Worm (Caenorhabditis elegans) whole organism, mixed stage, embryonic: Measurements from ENCODE around the gene Y38E10A.3.

Experiments used
- M03D4.4 ChIP-seq: sonication (generic microtip); optimal IDR thresholded peaks from 2 replicates; lab custom pipeline; 2017; ENCODE audit warnings: mild to moderate bottlenecking, missing genetic modification characterization, missing compliant biosample characterization
- bed-3 ChIP-seq: fragments of 200-800 bp; sonication (Bioruptor generic); optimal IDR thresholded peaks from 3 replicates; lab custom pipeline; 2018; ENCODE audit warnings: mild to moderate bottlenecking, missing genetic modification characterization, moderate library complexity, missing compliant biosample characterization
- blmp-1 ChIP-seq: fragments of 150-350 bp; optimal IDR thresholded peaks from 2 replicates; lab custom pipeline; 2014; ENCODE audit warnings: missing biosample characterization, missing genetic modification characterization
- ceh-39 ChIP-seq: fragments of 150-350 bp; optimal IDR thresholded peaks from 2 replicates; lab custom pipeline; 2014; ENCODE audit warnings: missing biosample characterization, missing genetic modification characterization
- ceh-43 ChIP-seq: fragments of 200-800 bp; sonication (Bioruptor generic); optimal IDR thresholded peaks from 2 replicates; lab custom pipeline; 2018; ENCODE audit warnings: mild to moderate bottlenecking, missing genetic modification characterization, moderate library complexity, missing compliant biosample characterization
- ceh-83 ChIP-seq: fragments of 200-800 bp; sonication (Bioruptor generic); optimal IDR thresholded peaks from 2 replicates; lab custom pipeline; 2018; ENCODE audit warnings: mild to moderate bottlenecking, missing genetic modification characterization, missing compliant biosample characterization
- cnd-1 ChIP-seq: fragments of 200-800 bp; sonication (Bioruptor generic); optimal IDR thresholded peaks from 2 replicates; lab custom pipeline; 2018; ENCODE audit warnings: mild to moderate bottlenecking, missing genetic modification characterization, missing compliant biosample characterization
- drap-1 ChIP-seq: fragments of 200-800 bp; sonication (Bioruptor generic); optimal IDR thresholded peaks from 3 replicates; lab custom pipeline; 2018; ENCODE audit warnings: mild to moderate bottlenecking, missing genetic modification characterization, missing compliant biosample characterization
- elt-1 ChIP-seq: sonication (generic microtip); optimal IDR thresholded peaks from 2 replicates; lab custom pipeline; 2017; ENCODE audit warnings: missing genetic modification characterization, mild to moderate bottlenecking, missing compliant biosample characterization, antibody characterized with exemption, moderate library complexity, borderline replicate concordance; ENCODE audit not compliant: insufficient read depth
- elt-3 ChIP-seq: fragments of 150-350 bp; optimal IDR thresholded peaks from 2 replicates; lab custom pipeline; 2014; ENCODE audit warnings: missing biosample characterization, missing genetic modification characterization
- flh-1 ChIP-seq: fragments of 200-800 bp; sonication (Bioruptor generic); optimal IDR thresholded peaks from 2 replicates; lab custom pipeline; 2018; ENCODE audit warnings: mild to moderate bottlenecking, missing genetic modification characterization, moderate library complexity, missing compliant biosample characterization
- ham-2 ChIP-seq: fragments of 200-800 bp; sonication (Bioruptor generic); optimal IDR thresholded peaks from 2 replicates; lab custom pipeline; 2018; ENCODE audit warnings: mild to moderate bottlenecking, missing genetic modification characterization, missing compliant biosample characterization
- hlh-1 ChIP-seq: fragments of 150-350 bp; optimal IDR thresholded peaks from 2 replicates; lab custom pipeline; 2014; ENCODE audit warnings: missing biosample characterization, missing genetic modification reagents, missing genetic modification characterization
- lin-32 ChIP-seq: fragments of 200-800 bp; sonication (Bioruptor generic); optimal IDR thresholded peaks from 2 replicates; lab custom pipeline; 2018; ENCODE audit warnings: mild to moderate bottlenecking, missing genetic modification characterization, missing compliant biosample characterization
- lsy-2 ChIP-seq: fragments of 150-350 bp; optimal IDR thresholded peaks from 2 replicates; lab custom pipeline; 2014; ENCODE audit warnings: missing biosample characterization, missing genetic modification characterization
- mab-5 ChIP-seq: fragments of 150-350 bp; optimal IDR thresholded peaks from 2 replicates; lab custom pipeline; 2014; ENCODE audit warnings: missing biosample characterization, missing genetic modification characterization
- mep-1 ChIP-seq: fragments of 150-350 bp; optimal IDR thresholded peaks from 2 replicates; lab custom pipeline; 2017; ENCODE audit warnings: missing biosample characterization, missing genetic modification reagents, missing genetic modification characterization, inconsistent platforms
- mls-2 ChIP-seq: sonication (generic microtip); optimal IDR thresholded peaks from 2 replicates; lab custom pipeline; 2016; ENCODE audit warnings: mild to moderate bottlenecking, missing genetic modification characterization, moderate library complexity, missing compliant biosample characterization
- nhr-12 ChIP-seq: fragments of 150-350 bp; optimal IDR thresholded peaks from 2 replicates; lab custom pipeline; 2014; ENCODE audit warnings: missing biosample characterization, missing genetic modification characterization
- nhr-2 ChIP-seq: fragments of 150-350 bp; optimal IDR thresholded peaks from 2 replicates; lab custom pipeline; 2014; ENCODE audit warnings: missing biosample characterization, missing genetic modification characterization
- nhr-237 ChIP-seq: fragments of 150-350 bp; optimal IDR thresholded peaks from 2 replicates; lab custom pipeline; 2014; ENCODE audit warnings: missing biosample characterization, missing genetic modification characterization
- nhr-28 ChIP-seq: fragments of 150-350 bp; optimal IDR thresholded peaks from 2 replicates; lab custom pipeline; 2014; ENCODE audit warnings: missing biosample characterization, missing genetic modification characterization
- nhr-76 ChIP-seq: sonication (generic microtip); optimal IDR thresholded peaks from 2 replicates; lab custom pipeline; 2017; ENCODE audit warnings: missing biosample characterization, missing genetic modification characterization
- pha-4 ChIP-seq: fragments of 150-350 bp; optimal IDR thresholded peaks from 2 replicates; lab custom pipeline; 2018; ENCODE audit warnings: missing biosample characterization, missing genetic modification reagents, missing genetic modification characterization
- sem-2 ChIP-seq: fragments of 200-800 bp; sonication (Bioruptor generic); optimal IDR thresholded peaks from 2 replicates; lab custom pipeline; 2018; ENCODE audit warnings: mild to moderate bottlenecking, missing genetic modification characterization, missing compliant biosample characterization
- snpc-4 ChIP-seq: fragments of 150-350 bp; optimal IDR thresholded peaks from 2 replicates; lab custom pipeline; 2014; ENCODE audit warnings: missing biosample characterization, missing genetic modification characterization
- sptf-1 ChIP-seq: sonication (generic microtip); optimal IDR thresholded peaks from 2 replicates; lab custom pipeline; 2017; ENCODE audit warnings: mild to moderate bottlenecking, missing genetic modification characterization, moderate library complexity, missing compliant biosample characterization
- tbx-8 ChIP-seq: fragments of 200-800 bp; sonication (Bioruptor generic); optimal IDR thresholded peaks from 2 replicates; lab custom pipeline; 2018; ENCODE audit warnings: mild to moderate bottlenecking, missing genetic modification characterization, moderate library complexity, missing compliant biosample characterization
- unc-120 ChIP-seq: sonication (generic microtip); optimal IDR thresholded peaks from 2 replicates; lab custom pipeline; 2017; ENCODE audit warnings: missing genetic modification characterization, missing compliant biosample characterization; ENCODE audit not compliant: poor library complexity, severe bottlenecking
- unc-39 ChIP-seq: fragments of 150-350 bp; optimal IDR thresholded peaks from 2 replicates; lab custom pipeline; 2014; ENCODE audit warnings: missing biosample characterization, missing genetic modification characterization
- unc-62 ChIP-seq: fragments of 150-350 bp; optimal IDR thresholded peaks from 2 replicates; lab custom pipeline; 2014; ENCODE audit warnings: missing biosample characterization, missing genetic modification reagents, missing genetic modification characterization
- zip-8 ChIP-seq: fragments of 150-350 bp; optimal IDR thresholded peaks from 2 replicates; lab custom pipeline; 2014; ENCODE audit warnings: missing biosample characterization, missing genetic modification characterization
- ztf-11 ChIP-seq: fragments of 150-350 bp; optimal IDR thresholded peaks from 2 replicates; lab custom pipeline; 2014; ENCODE audit warnings: missing biosample characterization, missing genetic modification characterization

Gene Y38E10A.3

DNA sequence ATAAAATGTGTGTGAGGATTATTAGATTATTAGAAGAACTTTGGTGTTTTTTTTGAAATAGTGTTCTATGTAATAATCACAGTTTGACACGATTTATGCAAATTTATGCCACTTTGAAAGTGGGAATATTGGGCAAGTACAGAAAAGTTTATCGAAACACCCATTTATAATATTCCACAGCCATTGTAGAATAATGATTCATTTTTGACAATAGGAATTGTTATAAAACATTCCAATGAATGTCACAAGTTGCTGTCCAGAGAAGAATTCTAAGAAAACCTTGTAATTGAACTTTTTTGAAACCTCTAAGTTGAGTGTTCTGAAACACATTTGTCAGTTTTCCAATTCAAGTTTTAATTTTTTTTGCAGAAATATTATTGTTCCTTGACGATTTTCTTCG is 37.6 kb upstream of the Y38E10A.3 start, which contains the start of gene nspe-4:
Gene nspe-4, plus strand, starts transcription at position 301 of the 400 bp plus-strand sequence.
- TF ChIP-seq lsy-2 (tag; lab: Kevin White, UChicago) (no peak), mls-2 (tag; lab: Kevin White, UChicago) (no peak), flh-1 (GFP tag; lab: Kevin White, UChicago) (no peak), ceh-39 (tag; lab: Kevin White, UChicago) (no peak), sem-2 (no peak), sptf-1 (tag; lab: Kevin White, UChicago) (no peak), ham-2 (GFP tag; lab: Kevin White, UChicago) (no peak), blmp-1 (tag; lab: Kevin White, UChicago) (no peak), mep-1 (tag; lab: Kevin White, UChicago) (no peak), tbx-8 (no peak), nhr-28 (tag; lab: Kevin White, UChicago) (no peak), ceh-83 (no peak), lin-32 (no peak), mab-5 (tag; lab: Kevin White, UChicago) (no peak)

ce11 chrII:12608653-12609052 is 34.1 kb upstream of the Y38E10A.3 start, which contains the start of gene Y38E10A.9:
Gene Y38E10A.9, plus strand, starts transcription at chrII:12608953.
- no peak for TF ChIP-seq mls-2 (tag; lab: Kevin White, UChicago)
- no peak for TF ChIP-seq nhr-12 (tag; lab: Kevin White, UChicago)
- TF ChIP-seq unc-39 (tag; lab: Kevin White, UChicago), result no peak
- no peak for TF ChIP-seq unc-62 (GFP tag; lab: Kevin White, UChicago)
- TF ChIP-seq hlh-1, result no peak
- TF ChIP-seq sptf-1 (tag; lab: Kevin White, UChicago), result no peak
- no peak for TF ChIP-seq unc-120 (tag; lab: Kevin White, UChicago)
- TF ChIP-seq nhr-237, result no peak
- no peak for TF ChIP-seq mep-1 (tag; lab: Kevin White, UChicago)
- TF ChIP-seq pha-4 (tag; lab: Kevin White, UChicago), result no peak
- TF ChIP-seq tbx-8, result no peak
- TF ChIP-seq blmp-1 (tag; lab: Kevin White, UChicago), result no peak
- no peak for TF ChIP-seq lin-32
- TF ChIP-seq ceh-39 (tag; lab: Kevin White, UChicago), result no peak

- TF ChIP-seq hlh-1 (no peak), nhr-237 (no peak), drap-1 (no peak), elt-1 (tag; lab: Kevin White, UChicago) (no peak), blmp-1 (tag; lab: Kevin White, UChicago) (no peak), unc-120 (tag; lab: Kevin White, UChicago) (no peak), elt-3 (tag; lab: Kevin White, UChicago) (no peak), bed-3 (GFP tag; lab: Kevin White, UChicago) (no peak), mab-5 (tag; lab: Kevin White, UChicago) (no peak), unc-62 (GFP tag; lab: Kevin White, UChicago) (no peak), unc-39 (tag; lab: Kevin White, UChicago) (no peak), ceh-39 (tag; lab: Kevin White, UChicago) (no peak), zip-8 (tag; lab: Kevin White, UChicago) (no peak), snpc-4 (no peak), lin-32 (no peak), nhr-2 (tag; lab: Kevin White, UChicago) (no peak), ceh-43 (GFP tag; lab: Kevin White, UChicago) (no peak), cnd-1 (no peak), lsy-2 (tag; lab: Kevin White, UChicago) (no peak), ztf-11 (tag; lab: Kevin White, UChicago) (no peak)
Measured at ce11 chrII:12606900-12607299, 32.3 kb upstream of the Y38E10A.3 start, which contains the start of gene Y38E10A.8. Gene Y38E10A.8, plus strand, starts transcription at chrII:12607200.

DNA sequence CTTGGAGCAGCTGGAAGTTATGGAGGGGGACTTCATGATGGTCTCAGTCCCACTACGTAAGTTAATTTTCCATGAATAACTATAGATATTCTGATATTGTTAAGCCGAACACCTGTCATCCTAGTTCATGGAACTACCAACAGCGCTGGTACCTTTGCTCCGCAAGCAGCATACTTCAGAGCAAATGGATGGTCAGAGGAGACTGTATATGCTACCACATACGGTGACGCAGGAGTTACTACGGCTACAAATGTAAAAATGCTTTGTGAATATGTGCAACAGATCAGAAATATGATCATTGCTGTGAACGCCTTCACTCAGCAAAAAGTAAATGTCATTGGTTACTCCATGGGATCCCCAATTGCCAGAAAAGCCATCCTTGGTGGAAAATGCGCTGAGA is 31.5 kb upstream of the Y38E10A.3 start:
- TF ChIP-seq nhr-12 (tag; lab: Kevin White, UChicago), result no peak
- TF ChIP-seq mls-2 (tag; lab: Kevin White, UChicago), result no peak
- TF ChIP-seq snpc-4, result no peak
- no peak for TF ChIP-seq ceh-39 (tag; lab: Kevin White, UChicago)
- TF ChIP-seq M03D4.4 (tag; lab: Kevin White, UChicago), result no peak
- TF ChIP-seq nhr-76 (tag; lab: Kevin White, UChicago), result no peak
